Worm (Caenorhabditis elegans): ENCODE data around the gene T28F3.5.
A peak's percentile ranks its signal among the peaks of the same experiment; 100 is the strongest.

Gene T28F3.5

ce11 chrIV:17281060-17282021, 13.2 kb upstream of the T28F3.5 start (continued):
- TF ChIP-seq F55B11.4 (tag; optimal IDR thresholded peaks at IDR 0.05; ENCODE audit: borderline replicate concordance, insufficient read depth): no peak
- peak; percentile 88 for TF ChIP-seq egrh-3 (GFP tag; IDR thresholded peaks at IDR 0.05)
- peak; percentile 82; the same call in 1 of the 2 replicates for TF ChIP-seq D2030.7 (GFP tag; IDR thresholded peaks at IDR 0.05)
- TF ChIP-seq ztf-22 (GFP tag; optimal IDR thresholded peaks at IDR 0.05): peak; percentile 80
- TF ChIP-seq K12H6.12 (tag; optimal IDR thresholded peaks at IDR 0.05): peak; percentile 75
- TF ChIP-seq tbx-9 (tag; optimal IDR thresholded peaks at IDR 0.05; ENCODE audit: borderline replicate concordance): peak; percentile 83
- TF ChIP-seq Y79H2A.3 (GFP tag; conservative IDR thresholded peaks at IDR 0.05): no peak
- peak; percentile 9; the same call in 1 of the 2 replicates for TF ChIP-seq C06A6.2 (GFP tag; conservative IDR thresholded peaks at IDR 0.05)
- peak; percentile 69 for TF ChIP-seq snpc-4 (GFP tag; optimal IDR thresholded peaks at IDR 0.05)
- peak; percentile 69 to 93 (median 79) for TF ChIP-seq snpc-4 (tag; optimal IDR thresholded peaks at IDR 0.05)
- TF ChIP-seq hmg-1.2 (GFP tag; IDR thresholded peaks at IDR 0.05): peak; percentile 59
- no peak for TF ChIP-seq nhr-179 (tag; optimal IDR thresholded peaks at IDR 0.05)
- peak; percentile 65; the same call in 1 of the 2 replicates for TF ChIP-seq K11D2.4 (GFP tag; IDR thresholded peaks at IDR 0.05)
- TF ChIP-seq mel-28 (tag; optimal IDR thresholded peaks at IDR 0.05; ENCODE audit: borderline replicate concordance): peak; percentile 49
- TF ChIP-seq nfyb-1 (GFP tag; IDR thresholded peaks at IDR 0.05): peak; percentile 89
- TF ChIP-seq cebp-1 (GFP tag; IDR thresholded peaks at IDR 0.05): 0 out of 2 replicates have a peak, but pooled peaks have one; percentile 46
- peak; percentile 85 for TF ChIP-seq cebp-1 (tag; optimal IDR thresholded peaks at IDR 0.05)
- TF ChIP-seq F57A8.1 (GFP tag; optimal IDR thresholded peaks at IDR 0.05): no peak
- TF ChIP-seq rpc-1 (optimal IDR thresholded peaks at IDR 0.05): no peak
- no peak for TF ChIP-seq rpc-1 (tag; optimal IDR thresholded peaks at IDR 0.05)
- peak; percentile 82 for TF ChIP-seq ceh-79 (tag; optimal IDR thresholded peaks at IDR 0.05)
- peak; percentile 82 for TF ChIP-seq dox-1 (GFP tag; IDR thresholded peaks at IDR 0.05)
- peak; percentile 72 for TF ChIP-seq snpc-1.1 (tag; optimal IDR thresholded peaks at IDR 0.05; ENCODE audit: insufficient read depth)
- TF ChIP-seq rec-8 (tag; optimal IDR thresholded peaks at IDR 0.05): no peak
- peak; percentile 73; the same call in 1 of the 2 replicates for TF ChIP-seq aptf-3 (GFP tag; IDR thresholded peaks at IDR 0.05)
- TF ChIP-seq ceh-40 (GFP tag; IDR thresholded peaks at IDR 0.05): peak; percentile 70
- TF ChIP-seq Y56A3A.18 (GFP tag; IDR thresholded peaks at IDR 0.05): peak; percentile 97
- peak; percentile 61 for TF ChIP-seq madf-10 (tag; optimal IDR thresholded peaks at IDR 0.05)
- TF ChIP-seq F52B5.7 (tag; optimal IDR thresholded peaks at IDR 0.05): peak; percentile 79
- peak; percentile 58 for TF ChIP-seq unc-130 (GFP tag; optimal IDR thresholded peaks at IDR 0.05)
- peak; percentile 71 for TF ChIP-seq T07F8.4 (tag; optimal IDR thresholded peaks at IDR 0.05)
- TF ChIP-seq tlf-1 (GFP tag; optimal IDR thresholded peaks at IDR 0.05): peak; percentile 96
- TF ChIP-seq F33H1.4 (GFP tag; IDR thresholded peaks at IDR 0.05): peak; percentile 6; the same call in 1 of the 2 replicates
- peak; percentile 88 for TF ChIP-seq lin-54 (GFP tag; optimal IDR thresholded peaks at IDR 0.05)
- TF ChIP-seq lag-1 (GFP tag; IDR thresholded peaks at IDR 0.05): no peak
- TF ChIP-seq hlh-26 (GFP tag; conservative IDR thresholded peaks at IDR 0.05): no peak
- peak; percentile 81 for TF ChIP-seq gei-17 (GFP tag; optimal IDR thresholded peaks at IDR 0.05)
- peak; percentile 62 for TF ChIP-seq ceh-27 (GFP tag; optimal IDR thresholded peaks at IDR 0.05)
- TF ChIP-seq nhr-80 (tag; optimal IDR thresholded peaks at IDR 0.05): peak; percentile 14
- TF ChIP-seq nfya-2 (GFP tag; IDR thresholded peaks at IDR 0.05): 0 out of 2 replicates have a peak, but pooled peaks have one; percentile 64
- TF ChIP-seq madf-6 (GFP tag; IDR thresholded peaks at IDR 0.05): peak; percentile 76
- no peak; the same call in 1 of the 2 replicates for TF ChIP-seq ceh-91 (GFP tag; IDR thresholded peaks at IDR 0.05)
- TF ChIP-seq ztf-3 (GFP tag; optimal IDR thresholded peaks at IDR 0.05): peak; percentile 71
- TF ChIP-seq F10E7.11 (tag; optimal IDR thresholded peaks at IDR 0.05): peak; percentile 67
- TF ChIP-seq lin-35 (GFP tag; optimal IDR thresholded peaks at IDR 0.05): peak in 2 of 3 experiments; percentile 69 to 70
- TF ChIP-seq hmg-20 (GFP tag; IDR thresholded peaks at IDR 0.05): peak; percentile 52; the same call in 1 of the 2 replicates

Measured in whole organism, young adult.